Fruit fly (Drosophila melanogaster) whole organism, embryonic: ENCODE data around the gene dec.
A peak's percentile ranks its signal among the peaks of the same experiment; 100 is the strongest.

ENCODE experiments used
- BtbVII ChIP-seq: fragments of 200-800 bp; sonication (Bioruptor generic); optimal IDR thresholded peaks from 3 replicates; lab custom pipeline; 2017; ENCODE audit warnings: missing biosample characterization, mild to moderate bottlenecking, missing genetic modification characterization
- CG1024 ChIP-seq: fragments of 200-800 bp; sonication (Bioruptor generic); IDR thresholded peaks from 2 replicates; pipeline ENCODE4 v1.3.6; 2022; ENCODE audit warnings: missing biosample characterization, missing genetic modification characterization
- CG10267 ChIP-seq: fragments of 200-800 bp; sonication (Bioruptor generic); optimal IDR thresholded peaks from 2 replicates; lab custom pipeline; 2018; ENCODE audit warnings: missing biosample characterization, mild to moderate bottlenecking, missing genetic modification characterization, moderate library complexity
- CG10431 ChIP-seq: fragments of 200-800 bp; sonication (Bioruptor generic); optimal IDR thresholded peaks from 3 replicates; lab custom pipeline; 2018; ENCODE audit warnings: missing biosample characterization, mild to moderate bottlenecking, missing genetic modification characterization
- CG11456 ChIP-seq: fragments of 200-800 bp; sonication (Bioruptor generic); IDR thresholded peaks from 3 replicates; pipeline ENCODE4 v1.3.6; 2022; ENCODE audit warnings: missing biosample characterization, missing genetic modification characterization
- CG11560 ChIP-seq: fragments of 200-800 bp; sonication (Bioruptor generic); IDR thresholded peaks from 3 replicates; pipeline ENCODE4 v1.3.6; 2022; ENCODE audit warnings: missing biosample characterization, missing genetic modification characterization
- CG12391 ChIP-seq: fragments of 200-800 bp; sonication (Bioruptor generic); optimal IDR thresholded peaks from 3 replicates; lab custom pipeline; 2018; ENCODE audit warnings: missing biosample characterization, mild to moderate bottlenecking, missing genetic modification characterization, moderate library complexity
- CG13624 ChIP-seq: fragments of 200-800 bp; sonication (Bioruptor generic); optimal IDR thresholded peaks from 2 replicates; lab custom pipeline; 2016; ENCODE audit warnings: missing biosample characterization, missing genetic modification characterization
- CG15514 ChIP-seq: fragments of 200-800 bp; sonication (Bioruptor generic); optimal IDR thresholded peaks from 3 replicates; lab custom pipeline; 2017; ENCODE audit warnings: missing biosample characterization, missing genetic modification characterization, mild to moderate bottlenecking, moderate library complexity, missing genetic modification reagents
- CG16815 ChIP-seq: fragments of 200-800 bp; sonication (Bioruptor generic); optimal IDR thresholded peaks from 3 replicates; lab custom pipeline; 2017; ENCODE audit warnings: missing biosample characterization, mild to moderate bottlenecking, missing genetic modification characterization
- CG17359 ChIP-seq: fragments of 200-800 bp; sonication (Bioruptor generic); optimal IDR thresholded peaks from 3 replicates; lab custom pipeline; 2018; ENCODE audit warnings: missing biosample characterization, mild to moderate bottlenecking, missing genetic modification characterization, moderate library complexity
- CG17361 ChIP-seq: fragments of 200-800 bp; sonication (Bioruptor generic); IDR thresholded peaks from 3 replicates; pipeline ENCODE4 v1.3.6; 2022; ENCODE audit warnings: missing biosample characterization, missing genetic modification characterization
- CG1832 ChIP-seq: fragments of 200-800 bp; sonication (Bioruptor generic); optimal IDR thresholded peaks from 2 replicates; lab custom pipeline; 2017; ENCODE audit warnings: missing biosample characterization, mild to moderate bottlenecking, missing genetic modification characterization, inconsistent platforms
- CG4820 ChIP-seq: fragments of 200-800 bp; sonication (Bioruptor generic); optimal IDR thresholded peaks from 3 replicates; lab custom pipeline; 2016; ENCODE audit warnings: missing biosample characterization, missing genetic modification characterization
- CG6654 ChIP-seq: fragments of 200-800 bp; sonication (Bioruptor generic); optimal IDR thresholded peaks from 2 replicates; lab custom pipeline; 2017; ENCODE audit warnings: missing biosample characterization, mild to moderate bottlenecking, missing genetic modification characterization
- CG6813 ChIP-seq: fragments of 200-800 bp; sonication (Bioruptor generic); optimal IDR thresholded peaks from 2 replicates; lab custom pipeline; 2017; ENCODE audit warnings: missing biosample characterization, missing genetic modification characterization, mild to moderate bottlenecking, moderate library complexity, missing genetic modification reagents
- CG7271 ChIP-seq: fragments of 200-800 bp; sonication (Bioruptor generic); optimal IDR thresholded peaks from 2 replicates; lab custom pipeline; 2018; ENCODE audit warnings: missing biosample characterization, mild to moderate bottlenecking, missing genetic modification characterization, moderate library complexity
- CG7745 ChIP-seq: fragments of 200-800 bp; sonication (Bioruptor generic); optimal IDR thresholded peaks from 2 replicates; lab custom pipeline; 2018; ENCODE audit warnings: missing biosample characterization, mild to moderate bottlenecking, missing genetic modification characterization, moderate library complexity
- CG9215 ChIP-seq: fragments of 200-800 bp; sonication (Bioruptor generic); IDR thresholded peaks from 2 replicates; pipeline ENCODE4 v1.3.6; 2022; ENCODE audit warnings: missing biosample characterization, missing genetic modification characterization
- CG9437 ChIP-seq: fragments of 200-800 bp; sonication (Bioruptor generic); optimal IDR thresholded peaks from 2 replicates; lab custom pipeline; 2018; ENCODE audit warnings: missing biosample characterization, mild to moderate bottlenecking, missing genetic modification characterization
- CHES-1-like ChIP-seq: fragments of 200-800 bp; sonication (Bioruptor generic); optimal IDR thresholded peaks from 2 replicates; lab custom pipeline; 2016; ENCODE audit warnings: missing biosample characterization, missing genetic modification characterization
- CTCF ChIP-seq: fragments of 200-800 bp; sonication (Bioruptor generic); optimal IDR thresholded peaks from 2 replicates; lab custom pipeline; 2017; ENCODE audit warnings: missing biosample characterization, mild to moderate bottlenecking, missing genetic modification characterization, moderate library complexity
- CrebB ChIP-seq: fragments of 200-800 bp; sonication (Bioruptor generic); optimal IDR thresholded peaks from 3 replicates; lab custom pipeline; 2018; ENCODE audit warnings: missing biosample characterization, mild to moderate bottlenecking, missing genetic modification characterization
- D ChIP-seq, 2 experiments: fragments of 200-800 bp in 1 of 2; fragments of >200 bp in 1 of 2; sonication (Bioruptor generic) in 1 of 2; optimal IDR thresholded peaks; 2 replicates in 1 of 2; 3 replicates in 1 of 2; lab custom pipeline; 2017; ENCODE audit warnings: mild to moderate bottlenecking in 1 of 2, missing biosample characterization in 1 of 2, missing genetic modification characterization in 1 of 2, missing genetic modification reagents in 1 of 2
- D19A ChIP-seq: fragments of 200-800 bp; optimal IDR thresholded peaks from 3 replicates; lab custom pipeline; 2019; ENCODE audit warnings: missing biosample characterization, mild to moderate bottlenecking, missing genetic modification characterization, moderate library complexity
- Fer3 ChIP-seq: fragments of 200-800 bp; sonication (Bioruptor generic); optimal IDR thresholded peaks from 2 replicates; lab custom pipeline; 2018; ENCODE audit warnings: missing biosample characterization, mild to moderate bottlenecking, missing genetic modification characterization, moderate library complexity
- Gug ChIP-seq: fragments of 200-800 bp; sonication (Bioruptor generic); IDR thresholded peaks from 4 replicates; pipeline ENCODE4 v1.3.6; 2022; ENCODE audit warnings: missing biosample characterization, missing genetic modification characterization
- NC2α ChIP-seq: fragments of 200-800 bp; sonication (Bioruptor generic); optimal IDR thresholded peaks from 2 replicates; lab custom pipeline; 2016; ENCODE audit warnings: missing biosample characterization, missing genetic modification characterization
- Neu2 ChIP-seq: fragments of 200-800 bp; sonication (Bioruptor generic); optimal IDR thresholded peaks from 3 replicates; lab custom pipeline; 2016; ENCODE audit warnings: missing biosample characterization, missing genetic modification characterization, borderline replicate concordance
- Oli ChIP-seq: fragments of 200-800 bp; sonication (Bioruptor generic); optimal IDR thresholded peaks from 2 replicates; lab custom pipeline; 2018; ENCODE audit warnings: missing biosample characterization, mild to moderate bottlenecking, missing genetic modification characterization, moderate library complexity
- Side ChIP-seq: fragments of 200-800 bp; sonication (Bioruptor generic); optimal IDR thresholded peaks from 2 replicates; lab custom pipeline; 2016; ENCODE audit warnings: missing biosample characterization, missing genetic modification characterization
- Vsx1 ChIP-seq: fragments of 200-800 bp; sonication (Bioruptor generic); optimal IDR thresholded peaks from 2 replicates; lab custom pipeline; 2017; ENCODE audit warnings: missing biosample characterization, mild to moderate bottlenecking, missing genetic modification characterization, missing genetic modification reagents
- bab2 ChIP-seq: fragments of 200-800 bp; sonication (Bioruptor generic); optimal IDR thresholded peaks from 2 replicates; lab custom pipeline; 2016; ENCODE audit warnings: missing biosample characterization, missing genetic modification characterization
- bbx ChIP-seq: fragments of 200-800 bp; sonication (Bioruptor generic); IDR thresholded peaks from 2 replicates; pipeline ENCODE4 v1.3.6; 2022; ENCODE audit warnings: missing biosample characterization, missing genetic modification characterization; ENCODE audit not compliant: partially characterized antibody
- cad ChIP-seq: fragments of >200 bp; optimal IDR thresholded peaks from 2 replicates; lab custom pipeline; 2017; ENCODE audit warnings: missing biosample characterization, missing genetic modification characterization
- chinmo ChIP-seq: fragments of 200-800 bp; sonication (Bioruptor generic); IDR thresholded peaks from 4 replicates; pipeline ENCODE4 v1.3.6; 2022; ENCODE audit warnings: missing biosample characterization, missing genetic modification characterization; ENCODE audit not compliant: partially characterized antibody
- chm ChIP-seq: fragments of 200-800 bp; sonication (Bioruptor generic); IDR thresholded peaks from 2 replicates; pipeline ENCODE4 v1.3.6; 2022; ENCODE audit warnings: missing biosample characterization, missing genetic modification characterization
- inv ChIP-seq: fragments of 200-800 bp; sonication (Bioruptor generic); IDR thresholded peaks from 2 replicates; pipeline ENCODE4 v1.3.6; 2022; ENCODE audit warnings: missing biosample characterization, missing genetic modification characterization; ENCODE audit not compliant: partially characterized antibody
- kah ChIP-seq: fragments of 200-800 bp; sonication (Bioruptor generic); optimal IDR thresholded peaks from 2 replicates; lab custom pipeline; 2018; ENCODE audit warnings: missing biosample characterization, mild to moderate bottlenecking, missing genetic modification characterization
- oc ChIP-seq: fragments of 200-800 bp; sonication (Bioruptor generic); optimal IDR thresholded peaks from 2 replicates; lab custom pipeline; 2018; ENCODE audit warnings: missing biosample characterization, mild to moderate bottlenecking, missing genetic modification characterization, moderate library complexity
- pho ChIP-seq: fragments of 200-800 bp; sonication (Bioruptor generic); optimal IDR thresholded peaks from 2 replicates; lab custom pipeline; 2016; ENCODE audit warnings: missing biosample characterization, missing genetic modification characterization
- pita ChIP-seq: fragments of 200-800 bp; sonication (Bioruptor generic); optimal IDR thresholded peaks from 2 replicates; lab custom pipeline; 2017; ENCODE audit warnings: missing biosample characterization, mild to moderate bottlenecking, missing genetic modification characterization
- run ChIP-seq: fragments of 200-800 bp; sonication (Bioruptor generic); optimal IDR thresholded peaks from 3 replicates; lab custom pipeline; 2018; ENCODE audit warnings: missing biosample characterization, mild to moderate bottlenecking, missing genetic modification characterization
- sc ChIP-seq, 3 experiments: fragments of >200 bp in 2 of 3; fragments of 200-800 bp in 1 of 3; sonication (Bioruptor generic) in 1 of 3; optimal IDR thresholded peaks; 2 replicates in 2 of 3; 3 replicates in 1 of 3; lab custom pipeline; 2017; ENCODE audit warnings: mild to moderate bottlenecking in 1 of 3, missing biosample characterization in 1 of 3, missing genetic modification characterization in 1 of 3, missing genetic modification reagents in 1 of 3
- sna ChIP-seq: fragments of 200-800 bp; sonication (Bioruptor generic); IDR thresholded peaks from 2 replicates; pipeline ENCODE4 v1.3.6; 2022; ENCODE audit warnings: missing biosample characterization, missing genetic modification characterization; ENCODE audit not compliant: partially characterized antibody
- tap ChIP-seq: fragments of 200-800 bp; optimal IDR thresholded peaks from 3 replicates; lab custom pipeline; 2019; ENCODE audit warnings: missing biosample characterization, mild to moderate bottlenecking, missing genetic modification characterization, moderate library complexity
- trem ChIP-seq: fragments of 200-800 bp; optimal IDR thresholded peaks from 3 replicates; lab custom pipeline; 2019; ENCODE audit warnings: missing biosample characterization, mild to moderate bottlenecking, missing genetic modification characterization, moderate library complexity
- unpg ChIP-seq: fragments of 200-800 bp; sonication (Bioruptor generic); optimal IDR thresholded peaks from 3 replicates; lab custom pipeline; 2018; ENCODE audit warnings: missing biosample characterization, mild to moderate bottlenecking, missing genetic modification characterization, moderate library complexity

Gene dec

dm6 chrX:7920081-7920688 is 47.2 kb upstream of the dec start, which contains the start of the genes hdm and Ykt6 (continued):
- TF ChIP-seq CG17359 (peak; percentile 76), CG6813 (GFP tag; lab: Kevin White, UChicago) (peak; percentile 6), CG7271 (tag; lab: Kevin White, UChicago) (peak; percentile 41), bbx (GFP tag; lab: Robert Waterston, UW) (peak; percentile 91), D19A (tag; lab: Kevin White, UChicago) (peak; percentile 59), Side (GFP tag; lab: Kevin White, UChicago) (peak; percentile 87), chm (GFP tag; lab: Robert Waterston, UW) (no peak; the same call in 1 of the 2 replicates), Gug (GFP tag; lab: Robert Waterston, UW) (peak; percentile 78; the same call in 3 of the 4 replicates), pho (GFP tag; lab: Kevin White, UChicago) (peak; percentile 76), sna (GFP tag; lab: Robert Waterston, UW) (peak; percentile 97), CTCF (peak; percentile 24), CG9437 (GFP tag; lab: Kevin White, UChicago) (peak; percentile 39), unpg (no peak), CG1832 (GFP tag; lab: Kevin White, UChicago) (no peak), inv (GFP tag; lab: Robert Waterston, UW) (peak; percentile 92), chinmo (peak; percentile 87; the same call in 3 of the 4 replicates), CG16815 (no peak), CG11560 (tag; lab: Robert Waterston, UW) (peak; percentile 65; the same call in 2 of the 3 replicates), Oli (tag; lab: Kevin White, UChicago) (no peak), CG17361 (no peak; the same call in 2 of the 3 replicates), CHES-1-like (peak; percentile 77), CG10267 (tag; lab: Kevin White, UChicago) (peak; percentile 76), sc (optimal IDR thresholded peaks at IDR 0.05; lab: Kevin White, UChicago) (no peak), sc (GFP tag; optimal IDR thresholded peaks at IDR 0.05; lab: Kevin White, UChicago) (no peak), bab2 (peak; percentile 85), kah (GFP tag; lab: Kevin White, UChicago) (no peak), CG10431 (GFP tag; lab: Kevin White, UChicago) (no peak), CG12391 (tag; lab: Kevin White, UChicago) (peak; percentile 87), Neu2 (GFP tag; lab: Kevin White, UChicago) (peak; percentile 97), NC2α (GFP tag; lab: Kevin White, UChicago) (peak; percentile 51), trem (tag; lab: Kevin White, UChicago) (peak; percentile 81), D (optimal IDR thresholded peaks at IDR 0.05; lab: Kevin White, UChicago) (no peak), D (GFP tag; optimal IDR thresholded peaks at IDR 0.05; lab: Kevin White, UChicago) (peak; percentile 48), CG4820 (peak; percentile 76), CG1024 (GFP tag; lab: Robert Waterston, UW) (peak; percentile 56), CG13624 (GFP tag; lab: Kevin White, UChicago) (peak; percentile 84), BtbVII (peak; percentile 9), Vsx1 (GFP tag; lab: Kevin White, UChicago) (no peak), oc (tag; lab: Kevin White, UChicago) (no peak), run (tag; lab: Kevin White, UChicago) (no peak), CG11456 (no peak; the same call in 1 of the 3 replicates), CG7745 (tag; lab: Kevin White, UChicago) (no peak), CG6654 (no peak), CG9215 (GFP tag; lab: Robert Waterston, UW) (peak; percentile 74), Fer3 (tag; lab: Kevin White, UChicago) (no peak), pita (GFP tag; lab: Kevin White, UChicago) (no peak), CrebB (tag; lab: Kevin White, UChicago) (peak; percentile 59), tap (no peak), cad (GFP tag; lab: Kevin White, UChicago) (no peak), CG15514 (GFP tag; lab: Kevin White, UChicago) (peak; percentile 82)
